Worm (Caenorhabditis elegans) whole organism, L4 larva: Measurements from ENCODE around the gene irld-36.
A peak's percentile ranks its signal among the peaks of the same experiment; 100 is the strongest.

ENCODE experiments used
- F49E8.2 ChIP-seq: sonication (generic microtip); optimal IDR thresholded peaks from 2 replicates; lab custom pipeline; 2016; ENCODE audit warnings: missing compliant biosample characterization, mild to moderate bottlenecking, missing genetic modification characterization, borderline replicate concordance
- R02D3.7 ChIP-seq: fragments of 150-350 bp; sonication (generic microtip); optimal IDR thresholded peaks from 3 replicates; lab custom pipeline; 2014; ENCODE audit warnings: missing biosample characterization, missing genetic modification characterization
- T20F7.1 ChIP-seq: fragments of 200-800 bp; sonication (Bioruptor generic); optimal IDR thresholded peaks from 2 replicates; lab custom pipeline; 2018; ENCODE audit warnings: mild to moderate bottlenecking, missing genetic modification characterization, missing compliant biosample characterization
- Y75B8A.6 ChIP-seq: fragments of 200-800 bp; sonication (Bioruptor generic); IDR thresholded peaks from 2 replicates; pipeline ENCODE4 v1.3.6; 2022; ENCODE audit warnings: missing genetic modification reagents, missing genetic modification characterization, missing compliant biosample characterization
- ZK337.2 ChIP-seq: fragments of 200-800 bp; sonication (Bioruptor generic); IDR thresholded peaks from 2 replicates; pipeline ENCODE4 v1.3.6; 2022; ENCODE audit warnings: missing genetic modification reagents, missing genetic modification characterization, missing compliant biosample characterization
- ZK546.5 ChIP-seq, 2 experiments: sonication (generic microtip); optimal IDR thresholded peaks; 2 replicates each; lab custom pipeline; 2017; ENCODE audit warnings: missing biosample characterization in 2 of 2, missing genetic modification characterization in 2 of 2
- aha-1 ChIP-seq: fragments of 150-350 bp; peaks from one replicate; lab custom pipeline; 2014; ENCODE audit warnings: missing biosample characterization, missing genetic modification characterization
- aly-2 ChIP-seq: sonication (generic microtip); optimal IDR thresholded peaks from 2 replicates; lab custom pipeline; 2018; ENCODE audit warnings: missing biosample characterization, missing genetic modification characterization
- ama-1 ChIP-seq: fragments of 150-350 bp; optimal IDR thresholded peaks from 2 replicates; lab custom pipeline; 2014; ENCODE audit warnings: inconsistent platforms, mixed read lengths
- ceh-62 ChIP-seq: sonication (generic microtip); optimal IDR thresholded peaks from 2 replicates; lab custom pipeline; 2017; ENCODE audit warnings: missing biosample characterization, missing genetic modification characterization
- ctbp-1 ChIP-seq: fragments of 200-800 bp; sonication (Bioruptor generic); IDR thresholded peaks from 2 replicates; pipeline ENCODE4 v1.3.6; 2022; ENCODE audit warnings: missing genetic modification reagents, missing genetic modification characterization, missing compliant biosample characterization
- dmd-8 ChIP-seq: fragments of 200-800 bp; sonication (Bioruptor generic); IDR thresholded peaks from 2 replicates; pipeline ENCODE4 v1.3.6; 2022; ENCODE audit warnings: missing genetic modification characterization, missing compliant biosample characterization
- dve-1 ChIP-seq: sonication (generic microtip); optimal IDR thresholded peaks from 2 replicates; lab custom pipeline; 2017; ENCODE audit warnings: antibody characterized with exemption, mild to moderate bottlenecking, missing genetic modification characterization, missing compliant biosample characterization; ENCODE audit not compliant: insufficient read depth
- fkh-10 ChIP-seq: fragments of 150-350 bp; optimal IDR thresholded peaks from 2 replicates; lab custom pipeline; 2014; ENCODE audit warnings: missing biosample characterization, missing genetic modification reagents, missing genetic modification characterization
- hmg-1.1 ChIP-seq: fragments of 200-800 bp; sonication (Bioruptor generic); IDR thresholded peaks from 2 replicates; pipeline ENCODE4 v1.3.6; 2022; ENCODE audit warnings: missing genetic modification reagents, missing genetic modification characterization, missing compliant biosample characterization
- lim-7 ChIP-seq: fragments of 200-800 bp; sonication (Bioruptor generic); IDR thresholded peaks from 2 replicates; pipeline ENCODE4 v1.3.6; 2022; ENCODE audit warnings: missing genetic modification characterization, missing compliant biosample characterization
- lin-29 ChIP-seq: fragments of 200-800 bp; sonication (Bioruptor generic); IDR thresholded peaks from 2 replicates; pipeline ENCODE4 v1.3.6; 2022; ENCODE audit warnings: missing genetic modification reagents, missing genetic modification characterization, missing compliant biosample characterization
- lin-38 ChIP-seq: fragments of 200-800 bp; sonication (Bioruptor generic); IDR thresholded peaks from 2 replicates; pipeline ENCODE4 v1.3.6; 2022; ENCODE audit warnings: missing genetic modification reagents, missing genetic modification characterization, missing compliant biosample characterization
- lin-39 ChIP-seq: fragments of 150-350 bp; optimal IDR thresholded peaks from 2 replicates; lab custom pipeline; 2014; ENCODE audit warnings: missing biosample characterization, missing genetic modification reagents, missing genetic modification characterization
- madf-5 ChIP-seq, 2 experiments: fragments of 200-800 bp; sonication (Bioruptor generic); IDR thresholded peaks; 2 replicates each; pipeline ENCODE4 v1.3.6; 2022; ENCODE audit warnings: missing compliant biosample characterization in 2 of 2, missing genetic modification characterization in 2 of 2
- mxl-2 ChIP-seq: fragments of 200-800 bp; sonication (Bioruptor generic); conservative IDR thresholded peaks from 2 replicates; pipeline ENCODE4 v1.3.6; 2022; ENCODE audit warnings: missing genetic modification reagents, missing genetic modification characterization, missing compliant biosample characterization
- mxl-3 ChIP-seq: fragments of 200-800 bp; sonication (Bioruptor generic); optimal IDR thresholded peaks from 2 replicates; lab custom pipeline; 2018; ENCODE audit warnings: mild to moderate bottlenecking, missing genetic modification characterization, missing compliant biosample characterization
- nhr-10 ChIP-seq: fragments of 150-350 bp; optimal IDR thresholded peaks from 2 replicates; lab custom pipeline; 2014; ENCODE audit warnings: missing biosample characterization, missing genetic modification characterization
- nhr-28 ChIP-seq: fragments of 150-350 bp; optimal IDR thresholded peaks from 2 replicates; lab custom pipeline; 2014; ENCODE audit warnings: missing biosample characterization, missing genetic modification characterization
- nhr-6 ChIP-seq: fragments of 150-350 bp; optimal IDR thresholded peaks from 2 replicates; lab custom pipeline; 2014; ENCODE audit warnings: missing biosample characterization, missing genetic modification characterization
- nhr-77 ChIP-seq: fragments of 150-350 bp; optimal IDR thresholded peaks from 2 replicates; lab custom pipeline; 2014; ENCODE audit warnings: missing biosample characterization, missing genetic modification characterization
- php-3 ChIP-seq: fragments of 200-800 bp; sonication (Bioruptor generic); IDR thresholded peaks from 2 replicates; pipeline ENCODE4 v1.3.6; 2022; ENCODE audit warnings: missing genetic modification reagents, missing genetic modification characterization, missing compliant biosample characterization
- rbr-2 ChIP-seq: sonication (generic microtip); optimal IDR thresholded peaks from 2 replicates; lab custom pipeline; 2016; ENCODE audit warnings: missing genotype, missing genetic modification characterization, missing compliant biosample characterization
- saeg-2 ChIP-seq: fragments of 200-800 bp; sonication (Bioruptor generic); IDR thresholded peaks from 2 replicates; pipeline ENCODE4 v1.3.6; 2022; ENCODE audit warnings: missing genetic modification reagents, missing genetic modification characterization, missing compliant biosample characterization
- snpc-1.2 ChIP-seq: fragments of 200-800 bp; sonication (Bioruptor generic); IDR thresholded peaks from 2 replicates; pipeline ENCODE4 v1.3.6; 2022; ENCODE audit warnings: missing genetic modification reagents, missing genetic modification characterization, missing compliant biosample characterization
- snpc-4 ChIP-seq: fragments of 150-350 bp; optimal IDR thresholded peaks from 2 replicates; lab custom pipeline; 2014; ENCODE audit warnings: missing biosample characterization, missing genetic modification characterization
- spr-1 ChIP-seq: sonication (generic microtip); optimal IDR thresholded peaks from 2 replicates; lab custom pipeline; 2016; ENCODE audit warnings: mild to moderate bottlenecking, missing genetic modification characterization, missing compliant biosample characterization
- spr-3 ChIP-seq: fragments of 200-800 bp; sonication (Bioruptor generic); optimal IDR thresholded peaks from 2 replicates; lab custom pipeline; 2018; ENCODE audit warnings: mild to moderate bottlenecking, missing genetic modification characterization, missing compliant biosample characterization
- zfp-3 ChIP-seq: fragments of 200-800 bp; sonication (Bioruptor generic); conservative IDR thresholded peaks from 2 replicates; pipeline ENCODE4 v1.3.6; 2022; ENCODE audit warnings: missing genetic modification reagents, missing genetic modification characterization, missing compliant biosample characterization
- ztf-7 ChIP-seq: fragments of 150-350 bp; optimal IDR thresholded peaks from 2 replicates; lab custom pipeline; 2014; ENCODE audit warnings: missing biosample characterization, missing genetic modification characterization

irld-36 gene

ce11 chrII:1694530-1694929 is 15.3 kb downstream of the irld-36 start, which contains the start of gene fbxc-26 (continued):
- no peak for TF ChIP-seq snpc-4 (tag; lab: Kevin White, UChicago)
- no peak for TF ChIP-seq nhr-77 (tag; lab: Kevin White, UChicago)
- TF ChIP-seq madf-5 (GFP tag; IDR thresholded peaks at IDR 0.05; lab: Robert Waterston, UW) = no peak
- TF ChIP-seq, all 104 proteins: peak for 0

ce11 chrII:1695861-1696260 is 16.7 kb downstream of the irld-36 start, which contains the start of gene F58E1.13:
Gene F58E1.13 (minus strand): TSS chrII:1695872.
- no peak for TF ChIP-seq fkh-10 (GFP tag; lab: Kevin White, UChicago)
- no peak for TF ChIP-seq ama-1 (lab: Kevin White, UChicago)
- TF ChIP-seq ctbp-1 (GFP tag; lab: Robert Waterston, UW) = no peak
- no peak for TF ChIP-seq nhr-6
- no peak for TF ChIP-seq ceh-62 (tag; lab: Kevin White, UChicago)
- TF ChIP-seq R02D3.7 (tag; lab: Kevin White, UChicago) = no peak
- TF ChIP-seq nhr-28 = no peak
- no peak for TF ChIP-seq mxl-3 (GFP tag; lab: Kevin White, UChicago)
- TF ChIP-seq php-3 (GFP tag; lab: Robert Waterston, UW) = no peak
- TF ChIP-seq ZK546.5 (tag; optimal IDR thresholded peaks at IDR 0.05; lab: Kevin White, UChicago) = no peak
- TF ChIP-seq lim-7 = no peak
- no peak for TF ChIP-seq lin-39 (tag; lab: Kevin White, UChicago)
- no peak for TF ChIP-seq lin-38
- no peak for TF ChIP-seq spr-3
- no peak for TF ChIP-seq rbr-2 (tag; lab: Kevin White, UChicago)
- TF ChIP-seq lin-29 (GFP tag; lab: Robert Waterston, UW) = no peak

ce11 chrII:1700518-1701091 is 21.4 kb downstream of the irld-36 start:
- TF ChIP-seq dmd-8 (GFP tag; lab: Robert Waterston, UW) = 0 out of 2 replicates have a peak, but pooled peaks have one; percentile 48

- no peak for TF ChIP-seq mxl-2
- TF ChIP-seq F49E8.2 (tag; lab: Kevin White, UChicago) = no peak
- TF ChIP-seq saeg-2 (GFP tag; lab: Robert Waterston, UW) = no peak
- no peak for TF ChIP-seq ZK337.2 (GFP tag; lab: Robert Waterston, UW)
- TF ChIP-seq madf-5 (GFP tag; IDR thresholded peaks at IDR 0.05; lab: Robert Waterston, UW) = no peak
- no peak for TF ChIP-seq snpc-1.2 (GFP tag; lab: Robert Waterston, UW)
- TF ChIP-seq Y75B8A.6 (GFP tag; lab: Robert Waterston, UW) = no peak
- no peak for TF ChIP-seq T20F7.1 (GFP tag; lab: Kevin White, UChicago)
- TF ChIP-seq ztf-7 (tag; lab: Kevin White, UChicago) = no peak
- no peak for TF ChIP-seq spr-1
- TF ChIP-seq ZK546.5 (tag; optimal IDR thresholded peaks at IDR 0.05; lab: Kevin White, UChicago) = no peak
- no peak for TF ChIP-seq lin-29 (GFP tag; lab: Robert Waterston, UW)
- no peak for TF ChIP-seq hmg-1.1 (GFP tag; lab: Robert Waterston, UW)
- no peak for TF ChIP-seq zfp-3 (GFP tag; lab: Robert Waterston, UW)
- no peak for TF ChIP-seq aly-2 (tag; lab: Kevin White, UChicago)
- no peak for TF ChIP-seq dve-1 (tag; lab: Kevin White, UChicago)
- TF ChIP-seq, all 104 proteins: peak for 0
Observed at ce11 chrII:1703363-1703762, 24.2 kb downstream of the irld-36 start, which contains the start of gene fbxb-47. Gene fbxb-47 (minus strand): TSS chrII:1703463.

- TF ChIP-seq mxl-3 (GFP tag; lab: Kevin White, UChicago) (no peak), nhr-10 (tag; lab: Kevin White, UChicago) (no peak), aha-1 (tag; lab: Kevin White, UChicago) (peak; percentile 44)
Observed at ce11 chrII:1706385-1706784, 27.2 kb downstream of the irld-36 start, which contains the start of gene sdz-18. Gene sdz-18 (minus strand): TSS chrII:1706485.
